Fruit fly (Drosophila melanogaster) S2 (cell line): ENCODE data around the gene Fer2LCH.

Experiments
- CG8478 ChIP-seq: fragments of >200 bp; optimal IDR thresholded peaks from 2 replicates; lab custom pipeline; 2018
- CTCF ChIP-seq, 2 experiments: fragments of >200 bp; optimal IDR thresholded peaks; 2 replicates each; lab custom pipeline; 2018

dm6 chr3R:30389096-30389495 is 1.5 kb downstream of the Fer2LCH start:
- TF ChIP-seq CG8478: no peak
- TF ChIP-seq CTCF (optimal IDR thresholded peaks at IDR 0.05; lab: Kevin White, UChicago): no peak
